Fruit fly (Drosophila melanogaster) whole organism, prepupa: Measurements from ENCODE around the gene CG15333.
A peak's percentile ranks its signal among the peaks of the same experiment; 100 is the strongest.

ENCODE experiments used
- Blimp-1 ChIP-seq: fragments of 200-800 bp; sonication (Bioruptor generic); optimal IDR thresholded peaks from 3 replicates; lab custom pipeline; 2017; ENCODE audit warnings: missing biosample characterization, missing genetic modification characterization, mild to moderate bottlenecking, moderate library complexity, missing genetic modification reagents
- CG10669 ChIP-seq: fragments of 200-800 bp; sonication (Bioruptor generic); optimal IDR thresholded peaks from 3 replicates; lab custom pipeline; 2018; ENCODE audit warnings: missing biosample characterization, mild to moderate bottlenecking, missing genetic modification characterization, moderate library complexity
- CG11294 ChIP-seq: fragments of 200-800 bp; sonication (Bioruptor generic); IDR thresholded peaks from 2 replicates; pipeline ENCODE4 v1.3.6; 2022; ENCODE audit warnings: missing biosample characterization, missing genetic modification characterization
- CG11762 ChIP-seq: fragments of 200-800 bp; sonication (Bioruptor generic); optimal IDR thresholded peaks from 3 replicates; lab custom pipeline; 2016; ENCODE audit warnings: missing biosample characterization, missing genetic modification characterization; ENCODE audit not compliant: insufficient read depth
- CG11902 ChIP-seq: fragments of 200-800 bp; sonication (Bioruptor generic); optimal IDR thresholded peaks from 3 replicates; lab custom pipeline; 2016; ENCODE audit warnings: missing biosample characterization, missing genetic modification characterization
- CG1621 ChIP-seq: fragments of 200-800 bp; sonication (Bioruptor generic); optimal IDR thresholded peaks from 3 replicates; lab custom pipeline; 2018; ENCODE audit warnings: missing biosample characterization, mild to moderate bottlenecking, missing genetic modification characterization
- CG16779 ChIP-seq: fragments of 200-800 bp; sonication (Bioruptor generic); optimal IDR thresholded peaks from 3 replicates; lab custom pipeline; 2017; ENCODE audit warnings: missing biosample characterization, mild to moderate bottlenecking, missing genetic modification characterization
- CG3032 ChIP-seq: fragments of 200-800 bp; optimal IDR thresholded peaks from 2 replicates; lab custom pipeline; 2019; ENCODE audit warnings: missing biosample characterization, mild to moderate bottlenecking, missing genetic modification characterization, moderate library complexity
- CG32006 ChIP-seq: fragments of 200-800 bp; sonication (Bioruptor generic); optimal IDR thresholded peaks from 3 replicates; lab custom pipeline; 2017; ENCODE audit warnings: missing biosample characterization, mild to moderate bottlenecking, missing genetic modification characterization
- CG34406 ChIP-seq: fragments of 200-800 bp; sonication (Bioruptor generic); optimal IDR thresholded peaks from 3 replicates; lab custom pipeline; 2016; ENCODE audit warnings: missing biosample characterization, missing genetic modification characterization
- CG3919 ChIP-seq: fragments of 200-800 bp; sonication (Bioruptor generic); optimal IDR thresholded peaks from 3 replicates; lab custom pipeline; 2016; ENCODE audit warnings: missing biosample characterization, missing genetic modification characterization
- CG6163 ChIP-seq: fragments of 200-800 bp; sonication (Bioruptor generic); IDR thresholded peaks from 3 replicates; pipeline ENCODE4 v1.3.6; 2022; ENCODE audit warnings: missing biosample characterization, missing genetic modification characterization
- CG6276 ChIP-seq: fragments of 200-800 bp; sonication (Bioruptor generic); optimal IDR thresholded peaks from 2 replicates; lab custom pipeline; 2017; ENCODE audit warnings: missing biosample characterization, mild to moderate bottlenecking, missing genetic modification characterization
- CG6792 ChIP-seq: fragments of 200-800 bp; sonication (Bioruptor generic); optimal IDR thresholded peaks from 3 replicates; lab custom pipeline; 2016; ENCODE audit warnings: missing biosample characterization, missing genetic modification characterization
- CG6808 ChIP-seq: fragments of 200-800 bp; sonication (Bioruptor generic); optimal IDR thresholded peaks from 3 replicates; lab custom pipeline; 2017; ENCODE audit warnings: missing biosample characterization, missing genetic modification characterization, mild to moderate bottlenecking, moderate library complexity, missing genetic modification reagents
- CG6854 ChIP-seq: fragments of 200-800 bp; sonication (Bioruptor generic); optimal IDR thresholded peaks from 2 replicates; lab custom pipeline; 2017; ENCODE audit warnings: missing biosample characterization, mild to moderate bottlenecking, missing genetic modification characterization
- CG7368 ChIP-seq: fragments of 200-800 bp; sonication (Bioruptor generic); optimal IDR thresholded peaks from 3 replicates; lab custom pipeline; 2016; ENCODE audit warnings: missing biosample characterization, missing genetic modification characterization
- CG8119 ChIP-seq: fragments of 200-800 bp; sonication (Bioruptor generic); IDR thresholded peaks from 3 replicates; pipeline ENCODE4 v1.3.6; 2022; ENCODE audit warnings: missing biosample characterization, missing genetic modification characterization
- CG8319 ChIP-seq: fragments of 200-800 bp; sonication (Bioruptor generic); optimal IDR thresholded peaks from 3 replicates; lab custom pipeline; 2016; ENCODE audit warnings: missing biosample characterization, missing genetic modification characterization
- CG8632 ChIP-seq: fragments of 200-800 bp; sonication (Bioruptor generic); optimal IDR thresholded peaks from 3 replicates; lab custom pipeline; 2016; ENCODE audit warnings: missing biosample characterization, missing genetic modification characterization
- CG9139 ChIP-seq: fragments of 200-800 bp; sonication (Bioruptor generic); optimal IDR thresholded peaks from 3 replicates; lab custom pipeline; 2017; ENCODE audit warnings: missing biosample characterization, mild to moderate bottlenecking, missing genetic modification characterization
- Eip78C ChIP-seq: fragments of 200-800 bp; sonication (Bioruptor generic); peaks from one replicate; lab custom pipeline; 2016; ENCODE audit warnings: missing biosample characterization, missing genetic modification characterization
- Eip93F ChIP-seq: fragments of 200-800 bp; sonication (Bioruptor generic); optimal IDR thresholded peaks from 2 replicates; lab custom pipeline; 2016; ENCODE audit warnings: missing biosample characterization, mild to moderate bottlenecking, missing genetic modification characterization
- Ets21C ChIP-seq: fragments of 200-800 bp; sonication (Bioruptor generic); optimal IDR thresholded peaks from 3 replicates; lab custom pipeline; 2016; ENCODE audit warnings: missing biosample characterization, missing genetic modification characterization
- Ets96B ChIP-seq: fragments of 200-800 bp; optimal IDR thresholded peaks from 2 replicates; lab custom pipeline; 2019; ENCODE audit warnings: missing biosample characterization, mild to moderate bottlenecking, missing genetic modification characterization, moderate library complexity
- Gug ChIP-seq: fragments of 200-800 bp; sonication (Bioruptor generic); IDR thresholded peaks from 2 replicates; pipeline ENCODE4 v1.3.6; 2022; ENCODE audit warnings: missing biosample characterization, missing genetic modification characterization
- Hr38 ChIP-seq: sonication (Bioruptor generic); optimal IDR thresholded peaks from 2 replicates; lab custom pipeline; 2016; ENCODE audit warnings: missing biosample characterization, missing genetic modification characterization
- Lpt ChIP-seq: fragments of 200-800 bp; sonication (Bioruptor generic); optimal IDR thresholded peaks from 3 replicates; lab custom pipeline; 2016; ENCODE audit warnings: missing biosample characterization, missing genetic modification characterization
- Met ChIP-seq: fragments of 200-800 bp; sonication (Bioruptor generic); optimal IDR thresholded peaks from 3 replicates; lab custom pipeline; 2016; ENCODE audit warnings: missing biosample characterization, missing genetic modification characterization
- Smox ChIP-seq: fragments of 200-800 bp; sonication (Bioruptor generic); optimal IDR thresholded peaks from 3 replicates; lab custom pipeline; 2016; ENCODE audit warnings: missing biosample characterization, missing genetic modification characterization
- Sox102F ChIP-seq: fragments of 200-800 bp; sonication (Bioruptor generic); optimal IDR thresholded peaks from 2 replicates; lab custom pipeline; 2016; ENCODE audit warnings: missing biosample characterization, mild to moderate bottlenecking, missing genetic modification characterization
- Sox14 ChIP-seq: fragments of 200-800 bp; sonication (Bioruptor generic); optimal IDR thresholded peaks from 3 replicates; lab custom pipeline; 2016; ENCODE audit warnings: missing biosample characterization, missing genetic modification characterization
- achi ChIP-seq: fragments of 200-800 bp; sonication (Bioruptor generic); optimal IDR thresholded peaks from 3 replicates; lab custom pipeline; 2016; ENCODE audit warnings: missing biosample characterization, missing genetic modification characterization
- acj6 ChIP-seq: fragments of 200-800 bp; sonication (Bioruptor generic); optimal IDR thresholded peaks from 3 replicates; lab custom pipeline; 2016; ENCODE audit warnings: missing biosample characterization, missing genetic modification characterization
- cyc ChIP-seq: fragments of 200-800 bp; sonication (Bioruptor generic); optimal IDR thresholded peaks from 3 replicates; lab custom pipeline; 2016; ENCODE audit warnings: missing biosample characterization, missing genetic modification characterization
- dsx ChIP-seq: fragments of 200-800 bp; optimal IDR thresholded peaks from 3 replicates; lab custom pipeline; 2019; ENCODE audit warnings: missing biosample characterization, mild to moderate bottlenecking, missing genetic modification characterization, moderate library complexity; ENCODE audit not compliant: poor library complexity, severe bottlenecking
- eg ChIP-seq: fragments of 200-800 bp; sonication (Bioruptor generic); IDR thresholded peaks from 3 replicates; pipeline ENCODE4 v1.3.6; 2022; ENCODE audit warnings: missing biosample characterization, missing genetic modification characterization
- esn ChIP-seq: fragments of 200-800 bp; sonication (Bioruptor generic); optimal IDR thresholded peaks from 2 replicates; lab custom pipeline; 2016; ENCODE audit warnings: missing biosample characterization, mild to moderate bottlenecking, missing genetic modification characterization, moderate library complexity
- fkh ChIP-seq: fragments of 200-800 bp; sonication (Bioruptor generic); optimal IDR thresholded peaks from 3 replicates; lab custom pipeline; 2017; ENCODE audit warnings: missing biosample characterization, mild to moderate bottlenecking, missing genetic modification characterization, moderate library complexity
- net ChIP-seq: fragments of 200-800 bp; sonication (Bioruptor generic); optimal IDR thresholded peaks from 3 replicates; lab custom pipeline; 2016; ENCODE audit warnings: missing biosample characterization, missing genetic modification characterization
- salr ChIP-seq, 2 experiments: fragments of 200-800 bp; sonication (Bioruptor generic); optimal IDR thresholded peaks; 3 replicates each; lab custom pipeline; 2016 to 2018; ENCODE audit warnings: missing biosample characterization in 2 of 2, missing genetic modification characterization in 2 of 2, mild to moderate bottlenecking in 1 of 2
- spab ChIP-seq: fragments of 200-800 bp; sonication (Bioruptor generic); optimal IDR thresholded peaks from 2 replicates; lab custom pipeline; 2017; ENCODE audit warnings: missing biosample characterization, mild to moderate bottlenecking, missing genetic modification characterization, missing genetic modification reagents
- svp ChIP-seq: fragments of 200-800 bp; sonication (Bioruptor generic); peaks from one replicate; lab custom pipeline; 2016; ENCODE audit warnings: missing biosample characterization, missing genetic modification characterization
- topi ChIP-seq: fragments of 200-800 bp; sonication (Bioruptor generic); optimal IDR thresholded peaks from 3 replicates; lab custom pipeline; 2016; ENCODE audit warnings: missing biosample characterization, missing genetic modification characterization
- vri ChIP-seq: fragments of 200-800 bp; sonication (Bioruptor generic); optimal IDR thresholded peaks from 3 replicates; lab custom pipeline; 2016; ENCODE audit warnings: missing biosample characterization, mild to moderate bottlenecking, missing genetic modification characterization

Gene CG15333

dm6 chrX:7973325-7973954, 47.7 kb downstream of the CG15333 start (continued):
- TF ChIP-seq dsx (GFP tag; lab: Kevin White, UChicago) (peak; percentile 40), CG3919 (GFP tag; lab: Kevin White, UChicago) (no peak), spab (GFP tag; lab: Kevin White, UChicago) (peak; percentile 37), Lpt (GFP tag; lab: Kevin White, UChicago) (peak; percentile 17), cyc (GFP tag; lab: Kevin White, UChicago) (no peak), CG6276 (GFP tag; lab: Kevin White, UChicago) (no peak), CG1621 (tag; lab: Kevin White, UChicago) (peak; percentile 42), vri (GFP tag; lab: Kevin White, UChicago) (no peak), CG34406 (GFP tag; lab: Kevin White, UChicago) (no peak), CG16779 (no peak), CG9139 (GFP tag; lab: Kevin White, UChicago) (peak; percentile 78), Sox14 (no peak), svp (GFP tag; lab: Kevin White, UChicago) (no peak), Ets21C (GFP tag; lab: Kevin White, UChicago) (no peak), CG6792 (GFP tag; lab: Kevin White, UChicago) (no peak), Eip78C (peak; percentile 68), CG7368 (GFP tag; lab: Kevin White, UChicago) (no peak)

DNA sequence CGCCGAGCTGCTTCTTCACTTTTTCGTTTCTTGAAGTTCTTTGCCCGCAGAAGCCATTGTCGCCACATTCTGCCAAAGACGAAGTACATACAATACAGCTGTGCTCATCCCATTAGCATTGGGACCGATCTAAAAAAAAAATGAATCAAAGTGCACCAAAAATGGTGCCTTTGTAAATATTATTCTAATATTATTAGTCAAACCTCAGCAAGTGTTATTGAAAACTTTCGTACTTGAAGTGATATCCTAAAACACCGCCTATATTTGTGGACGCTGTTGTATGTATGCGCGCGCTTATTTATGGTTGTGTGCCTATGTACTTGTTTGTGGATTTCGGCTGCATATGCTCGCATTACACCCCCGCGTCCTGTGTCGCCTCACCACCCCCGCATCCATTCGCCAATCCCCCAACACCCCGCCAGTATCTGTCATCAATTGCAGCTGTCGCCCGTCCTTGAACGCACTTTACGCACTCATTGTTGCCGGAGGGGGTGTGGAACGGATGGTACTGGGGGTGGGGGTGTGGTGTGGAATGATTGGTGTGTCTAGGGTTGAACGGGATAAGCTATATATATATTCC, 48.7 kb downstream of the CG15333 start:
- TF ChIP-seq CG11294 (GFP tag; lab: Robert Waterston, UW) (peak; percentile 86), Eip93F (GFP tag; lab: Kevin White, UChicago) (peak; percentile 71), CG6808 (GFP tag; lab: Kevin White, UChicago) (peak; percentile 92), Gug (GFP tag; lab: Robert Waterston, UW) (peak; percentile 80), Hr38 (GFP tag; lab: Kevin White, UChicago) (no peak), spab (GFP tag; lab: Kevin White, UChicago) (peak; percentile 88), CG16779 (peak; percentile 77), eg (peak; percentile 94), CG6276 (GFP tag; lab: Kevin White, UChicago) (peak; percentile 81), dsx (GFP tag; lab: Kevin White, UChicago) (peak; percentile 80), CG3919 (GFP tag; lab: Kevin White, UChicago) (peak; percentile 88), CG10669 (GFP tag; lab: Kevin White, UChicago) (peak; percentile 93), fkh (peak; percentile 38), CG32006 (GFP tag; lab: Kevin White, UChicago) (peak; percentile 88), CG9139 (GFP tag; lab: Kevin White, UChicago) (peak; percentile 90), acj6 (GFP tag; lab: Kevin White, UChicago) (peak; percentile 89), topi (GFP tag; lab: Kevin White, UChicago) (peak; percentile 86), salr (GFP tag; optimal IDR thresholded peaks at IDR 0.05; lab: Kevin White, UChicago) (peak; percentile 59 to 87), Sox14 (peak; percentile 89), CG34406 (GFP tag; lab: Kevin White, UChicago) (peak; percentile 87), Eip78C (peak; percentile 97), net (GFP tag; lab: Kevin White, UChicago) (peak; percentile 91), Sox102F (peak; percentile 89), Smox (peak; percentile 84), Ets96B (peak; percentile 88), CG6163 (GFP tag; lab: Robert Waterston, UW) (peak; percentile 95), CG1621 (tag; lab: Kevin White, UChicago) (peak; percentile 94), esn (GFP tag; lab: Kevin White, UChicago) (peak; percentile 88), CG7368 (GFP tag; lab: Kevin White, UChicago) (peak; percentile 85), vri (GFP tag; lab: Kevin White, UChicago) (peak; percentile 82), Lpt (GFP tag; lab: Kevin White, UChicago) (peak; percentile 83), CG8119 (GFP tag; lab: Robert Waterston, UW) (peak; percentile 90), CG6854 (GFP tag; lab: Kevin White, UChicago) (peak; percentile 75), CG11762 (peak; percentile 82), Met (peak; percentile 90), CG6792 (GFP tag; lab: Kevin White, UChicago) (peak; percentile 88), CG3032 (peak; percentile 88), achi (GFP tag; lab: Kevin White, UChicago) (peak; percentile 87), Blimp-1 (GFP tag; lab: Kevin White, UChicago) (peak; percentile 67), CG8319 (peak; percentile 74), CG11902 (GFP tag; lab: Kevin White, UChicago) (peak; percentile 76), CG8632 (peak; percentile 87)
